Worm (Caenorhabditis elegans) whole organism, L4 larva: Measurements from ENCODE around the gene srh-102.

Experiments used
- D1046.2 ChIP-seq: fragments of 200-800 bp; sonication (Bioruptor generic); IDR thresholded peaks from 2 replicates; pipeline ENCODE4 v1.3.6; 2022; ENCODE audit warnings: missing genetic modification characterization, missing compliant biosample characterization
- F10B5.3 ChIP-seq: sonication (generic microtip); optimal IDR thresholded peaks from 2 replicates; lab custom pipeline; 2016; ENCODE audit warnings: mild to moderate bottlenecking, missing genetic modification characterization, missing compliant biosample characterization
- T26A8.4 ChIP-seq: fragments of 200-800 bp; sonication (Bioruptor generic); IDR thresholded peaks from 2 replicates; pipeline ENCODE4 v1.3.6; 2022; ENCODE audit warnings: missing genetic modification characterization, missing compliant biosample characterization
- Y48G9A.11 ChIP-seq: fragments of 200-800 bp; sonication (Bioruptor generic); IDR thresholded peaks from 2 replicates; pipeline ENCODE4 v1.3.6; 2022; ENCODE audit warnings: missing genetic modification reagents, missing genetic modification characterization, missing compliant biosample characterization
- Y5F2A.4 ChIP-seq: fragments of 200-800 bp; sonication (Bioruptor generic); optimal IDR thresholded peaks from 2 replicates; lab custom pipeline; 2018; ENCODE audit warnings: mild to moderate bottlenecking, missing genetic modification characterization, missing compliant biosample characterization
- ZK337.2 ChIP-seq: fragments of 200-800 bp; sonication (Bioruptor generic); IDR thresholded peaks from 2 replicates; pipeline ENCODE4 v1.3.6; 2022; ENCODE audit warnings: missing genetic modification reagents, missing genetic modification characterization, missing compliant biosample characterization
- aly-2 ChIP-seq: sonication (generic microtip); optimal IDR thresholded peaks from 2 replicates; lab custom pipeline; 2018; ENCODE audit warnings: missing biosample characterization, missing genetic modification characterization
- arid-1 ChIP-seq: fragments of 200-800 bp; sonication (Bioruptor generic); conservative IDR thresholded peaks from 2 replicates; pipeline ENCODE4 v1.3.6; 2022; ENCODE audit warnings: missing genetic modification reagents, missing genetic modification characterization, missing compliant biosample characterization
- ceh-28 ChIP-seq: fragments of 150-350 bp; optimal IDR thresholded peaks from 2 replicates; lab custom pipeline; 2014; ENCODE audit warnings: missing biosample characterization, missing genetic modification reagents, missing genetic modification characterization
- ceh-44 ChIP-seq: fragments of 200-800 bp; sonication (Bioruptor generic); IDR thresholded peaks from 2 replicates; pipeline ENCODE4 v1.3.6; 2022; ENCODE audit warnings: missing genetic modification reagents, missing genetic modification characterization, missing compliant biosample characterization
- cey-2 ChIP-seq: sonication (generic microtip); optimal IDR thresholded peaks from 3 replicates; lab custom pipeline; 2017; ENCODE audit warnings: missing genetic modification characterization, mild to moderate bottlenecking, missing compliant biosample characterization, antibody characterized with exemption, borderline replicate concordance; ENCODE audit not compliant: insufficient read depth
- ctbp-1 ChIP-seq: fragments of 200-800 bp; sonication (Bioruptor generic); IDR thresholded peaks from 2 replicates; pipeline ENCODE4 v1.3.6; 2022; ENCODE audit warnings: missing genetic modification reagents, missing genetic modification characterization, missing compliant biosample characterization
- daf-12 ChIP-seq: fragments of 150-350 bp; optimal IDR thresholded peaks from 2 replicates; lab custom pipeline; 2014; ENCODE audit warnings: missing biosample characterization, missing genetic modification reagents, missing genetic modification characterization
- daf-8 ChIP-seq: fragments of 200-800 bp; sonication (Bioruptor generic); IDR thresholded peaks from 2 replicates; pipeline ENCODE4 v1.3.6; 2022; ENCODE audit warnings: missing genetic modification characterization, missing compliant biosample characterization
- dmd-6 ChIP-seq: fragments of 200-800 bp; sonication (Bioruptor generic); IDR thresholded peaks from 2 replicates; pipeline ENCODE4 v1.3.6; 2022; ENCODE audit warnings: missing genetic modification reagents, missing genetic modification characterization, missing compliant biosample characterization
- dmd-9 ChIP-seq: fragments of 200-800 bp; sonication (Bioruptor generic); IDR thresholded peaks from 2 replicates; pipeline ENCODE4 v1.3.6; 2022; ENCODE audit warnings: missing genetic modification reagents, missing genetic modification characterization, missing compliant biosample characterization
- dve-1 ChIP-seq: sonication (generic microtip); optimal IDR thresholded peaks from 2 replicates; lab custom pipeline; 2017; ENCODE audit warnings: antibody characterized with exemption, mild to moderate bottlenecking, missing genetic modification characterization, missing compliant biosample characterization; ENCODE audit not compliant: insufficient read depth
- fkh-10 ChIP-seq: fragments of 150-350 bp; optimal IDR thresholded peaks from 2 replicates; lab custom pipeline; 2014; ENCODE audit warnings: missing biosample characterization, missing genetic modification reagents, missing genetic modification characterization
- lim-7 ChIP-seq: fragments of 200-800 bp; sonication (Bioruptor generic); IDR thresholded peaks from 2 replicates; pipeline ENCODE4 v1.3.6; 2022; ENCODE audit warnings: missing genetic modification characterization, missing compliant biosample characterization
- lin-15B ChIP-seq: fragments of 150-350 bp; sonication (generic microtip); optimal IDR thresholded peaks from 3 replicates; lab custom pipeline; 2014; ENCODE audit warnings: missing biosample characterization, missing genetic modification characterization
- lin-38 ChIP-seq: fragments of 200-800 bp; sonication (Bioruptor generic); IDR thresholded peaks from 2 replicates; pipeline ENCODE4 v1.3.6; 2022; ENCODE audit warnings: missing genetic modification reagents, missing genetic modification characterization, missing compliant biosample characterization
- lin-39 ChIP-seq: fragments of 150-350 bp; optimal IDR thresholded peaks from 2 replicates; lab custom pipeline; 2014; ENCODE audit warnings: missing biosample characterization, missing genetic modification reagents, missing genetic modification characterization
- lir-3 ChIP-seq: sonication (generic microtip); optimal IDR thresholded peaks from 2 replicates; lab custom pipeline; 2016; ENCODE audit warnings: mild to moderate bottlenecking, missing genetic modification characterization, missing compliant biosample characterization
- lsy-2 ChIP-seq, 2 experiments: fragments of 150-350 bp in 1 of 2; sonication (generic microtip) in 1 of 2; optimal IDR thresholded peaks; 2 replicates each; lab custom pipeline; 2014 to 2017; ENCODE audit warnings: missing biosample characterization in 2 of 2, missing genetic modification characterization in 2 of 2
- madf-9 ChIP-seq: fragments of 200-800 bp; sonication (Bioruptor generic); conservative IDR thresholded peaks from 2 replicates; pipeline ENCODE4 v1.3.6; 2022; ENCODE audit warnings: missing genetic modification reagents, missing genetic modification characterization, missing compliant biosample characterization
- mes-2 ChIP-seq: sonication (generic microtip); optimal IDR thresholded peaks from 2 replicates; lab custom pipeline; 2016; ENCODE audit warnings: missing genotype, mild to moderate bottlenecking, missing genetic modification characterization, missing compliant biosample characterization; ENCODE audit not compliant: poor library complexity, severe bottlenecking
- mxl-2 ChIP-seq: fragments of 200-800 bp; sonication (Bioruptor generic); conservative IDR thresholded peaks from 2 replicates; pipeline ENCODE4 v1.3.6; 2022; ENCODE audit warnings: missing genetic modification reagents, missing genetic modification characterization, missing compliant biosample characterization
- mxl-3 ChIP-seq: fragments of 200-800 bp; sonication (Bioruptor generic); optimal IDR thresholded peaks from 2 replicates; lab custom pipeline; 2018; ENCODE audit warnings: mild to moderate bottlenecking, missing genetic modification characterization, missing compliant biosample characterization
- nhr-10 ChIP-seq: fragments of 150-350 bp; optimal IDR thresholded peaks from 2 replicates; lab custom pipeline; 2014; ENCODE audit warnings: missing biosample characterization, missing genetic modification characterization
- nhr-6 ChIP-seq: fragments of 150-350 bp; optimal IDR thresholded peaks from 2 replicates; lab custom pipeline; 2014; ENCODE audit warnings: missing biosample characterization, missing genetic modification characterization
- nhr-76 ChIP-seq: fragments of 150-350 bp; optimal IDR thresholded peaks from 2 replicates; lab custom pipeline; 2014; ENCODE audit warnings: missing biosample characterization, missing genetic modification characterization
- php-3 ChIP-seq: fragments of 200-800 bp; sonication (Bioruptor generic); IDR thresholded peaks from 2 replicates; pipeline ENCODE4 v1.3.6; 2022; ENCODE audit warnings: missing genetic modification reagents, missing genetic modification characterization, missing compliant biosample characterization
- saeg-2 ChIP-seq: fragments of 200-800 bp; sonication (Bioruptor generic); IDR thresholded peaks from 2 replicates; pipeline ENCODE4 v1.3.6; 2022; ENCODE audit warnings: missing genetic modification reagents, missing genetic modification characterization, missing compliant biosample characterization
- set-16 ChIP-seq: fragments of 200-800 bp; sonication (Bioruptor generic); IDR thresholded peaks from 2 replicates; pipeline ENCODE4 v1.3.6; 2022; ENCODE audit warnings: missing genetic modification reagents, missing genetic modification characterization, missing compliant biosample characterization
- spr-1 ChIP-seq: sonication (generic microtip); optimal IDR thresholded peaks from 2 replicates; lab custom pipeline; 2016; ENCODE audit warnings: mild to moderate bottlenecking, missing genetic modification characterization, missing compliant biosample characterization
- spr-3 ChIP-seq: fragments of 200-800 bp; sonication (Bioruptor generic); optimal IDR thresholded peaks from 2 replicates; lab custom pipeline; 2018; ENCODE audit warnings: mild to moderate bottlenecking, missing genetic modification characterization, missing compliant biosample characterization
- tra-1 ChIP-seq: fragments of 200-800 bp; sonication (Bioruptor generic); IDR thresholded peaks from 2 replicates; pipeline ENCODE4 v1.3.6; 2022; ENCODE audit warnings: missing genetic modification reagents, missing genetic modification characterization, missing compliant biosample characterization
- unc-130 ChIP-seq: sonication (generic microtip); optimal IDR thresholded peaks from 2 replicates; lab custom pipeline; 2016; ENCODE audit warnings: missing genetic modification reagents, missing genetic modification characterization, missing compliant biosample characterization
- vab-7 ChIP-seq: fragments of 200-800 bp; sonication (Bioruptor generic); IDR thresholded peaks from 2 replicates; pipeline ENCODE4 v1.3.6; 2022; ENCODE audit warnings: missing genetic modification reagents, missing genetic modification characterization, missing compliant biosample characterization
- zag-1 ChIP-seq: fragments of 150-350 bp; optimal IDR thresholded peaks from 2 replicates; lab custom pipeline; 2014; ENCODE audit warnings: missing biosample characterization, missing genetic modification characterization
- zip-2 ChIP-seq: fragments of 150-350 bp; optimal IDR thresholded peaks from 2 replicates; lab custom pipeline; 2014; ENCODE audit warnings: missing biosample characterization, missing genetic modification characterization

Gene srh-102

ce11 chrV:17198926-17199325 lies 33.6 kb upstream of the srh-102 start, which contains the start of gene srz-96:
srz-96 (plus strand) TSS chrV:17199226.
- TF ChIP-seq fkh-10 (no peak), arid-1 (GFP tag; lab: Robert Waterston, UW) (no peak), aly-2 (tag; lab: Kevin White, UChicago) (no peak), tra-1 (GFP tag; lab: Robert Waterston, UW) (no peak), lin-39 (tag; lab: Kevin White, UChicago) (no peak), unc-130 (GFP tag; lab: Kevin White, UChicago) (no peak), lim-7 (no peak), D1046.2 (GFP tag; lab: Robert Waterston, UW) (no peak)

- TF ChIP-seq lin-15B (tag; lab: Kevin White, UChicago): no peak
- TF ChIP-seq dmd-6 (GFP tag; lab: Robert Waterston, UW): no peak
- TF ChIP-seq cey-2 (tag; lab: Kevin White, UChicago): no peak
- TF ChIP-seq mes-2 (tag; lab: Kevin White, UChicago): no peak
- no peak for TF ChIP-seq nhr-10 (tag; lab: Kevin White, UChicago)
- no peak for TF ChIP-seq spr-3 (GFP tag; lab: Kevin White, UChicago)
- TF ChIP-seq ctbp-1 (GFP tag; lab: Robert Waterston, UW): no peak
- no peak for TF ChIP-seq fkh-10
- TF ChIP-seq dve-1 (tag; lab: Kevin White, UChicago): no peak
- TF ChIP-seq lir-3 (tag; lab: Kevin White, UChicago): no peak
- no peak for TF ChIP-seq dmd-9 (GFP tag; lab: Robert Waterston, UW)
- no peak for TF ChIP-seq daf-8 (GFP tag; lab: Robert Waterston, UW)
- TF ChIP-seq nhr-6 (tag; lab: Kevin White, UChicago): no peak
- no peak for TF ChIP-seq daf-12 (tag; lab: Kevin White, UChicago)
- no peak for TF ChIP-seq lsy-2 (tag; optimal IDR thresholded peaks at IDR 0.05; lab: Kevin White, UChicago)
- TF ChIP-seq mxl-3 (GFP tag; lab: Kevin White, UChicago): no peak
- TF ChIP-seq, all 104 proteins: peak for 0
These were observed 26.9 kb upstream of the srh-102 start, which contains the start of gene srz-47 for ce11 chrV:17192238-17192637. srz-47 (minus strand) TSS chrV:17192338.

ce11 chrV:17190399-17190798 lies 25.1 kb upstream of the srh-102 start, which contains the start of gene str-199:
str-199 (minus strand) TSS chrV:17190499.
- TF ChIP-seq dve-1 (tag; lab: Kevin White, UChicago): no peak
- TF ChIP-seq arid-1 (GFP tag; lab: Robert Waterston, UW): no peak
- TF ChIP-seq saeg-2: no peak
- TF ChIP-seq ceh-44: no peak
- no peak for TF ChIP-seq lin-39 (tag; lab: Kevin White, UChicago)
- TF ChIP-seq F10B5.3 (tag; lab: Kevin White, UChicago): no peak
- TF ChIP-seq ceh-28 (tag; lab: Kevin White, UChicago): no peak
- no peak for TF ChIP-seq php-3
- TF ChIP-seq lim-7: no peak
- no peak for TF ChIP-seq lin-38 (GFP tag; lab: Robert Waterston, UW)
- no peak for TF ChIP-seq zag-1
- no peak for TF ChIP-seq lsy-2 (tag; optimal IDR thresholded peaks at IDR 0.05; lab: Kevin White, UChicago)
- no peak for TF ChIP-seq mxl-2 (GFP tag; lab: Robert Waterston, UW)
- TF ChIP-seq spr-1 (tag; lab: Kevin White, UChicago): no peak
- no peak for TF ChIP-seq nhr-76 (tag; lab: Kevin White, UChicago)

ce11 chrV:17182045-17182444 lies 16.7 kb upstream of the srh-102 start, which contains the start of gene srh-159:
srh-159 (plus strand) TSS chrV:17182345.
- no peak for TF ChIP-seq Y48G9A.11 (GFP tag; lab: Robert Waterston, UW)
- TF ChIP-seq tra-1 (GFP tag; lab: Robert Waterston, UW): no peak
- TF ChIP-seq unc-130 (GFP tag; lab: Kevin White, UChicago): no peak
- no peak for TF ChIP-seq vab-7
- TF ChIP-seq T26A8.4 (GFP tag; lab: Robert Waterston, UW): no peak
- no peak for TF ChIP-seq arid-1 (GFP tag; lab: Robert Waterston, UW)
- TF ChIP-seq Y5F2A.4 (GFP tag; lab: Kevin White, UChicago): no peak
- no peak for TF ChIP-seq ZK337.2 (GFP tag; lab: Robert Waterston, UW)
- no peak for TF ChIP-seq set-16 (GFP tag; lab: Robert Waterston, UW)
- no peak for TF ChIP-seq zag-1
- no peak for TF ChIP-seq madf-9 (GFP tag; lab: Robert Waterston, UW)
- TF ChIP-seq zip-2 (tag; lab: Kevin White, UChicago): no peak
- no peak for TF ChIP-seq lin-15B (tag; lab: Kevin White, UChicago)
- TF ChIP-seq, all 104 proteins: peak for 0
